Worm (Caenorhabditis elegans) whole organism, midembryonic: ENCODE results near the gene spc-2.

Source experiments
- T22C8.4 ChIP-seq: fragments of 200-800 bp; sonication (Bioruptor generic); IDR thresholded peaks from 2 replicates; pipeline ENCODE4 v1.3.6; 2022; ENCODE audit warnings: missing genetic modification characterization, missing compliant biosample characterization
- flt-1 ChIP-seq: fragments of 200-800 bp; sonication (Bioruptor generic); IDR thresholded peaks from 2 replicates; pipeline ENCODE4 v1.3.6; 2022; ENCODE audit warnings: missing genetic modification characterization, missing compliant biosample characterization
- med-1 ChIP-seq: sonication (generic microtip); optimal IDR thresholded peaks from 2 replicates; lab custom pipeline; 2017; ENCODE audit warnings: missing genetic modification characterization, mild to moderate bottlenecking, missing compliant biosample characterization, antibody characterized with exemption, missing genetic modification reagents; ENCODE audit not compliant: insufficient read depth
- ztf-23 ChIP-seq: fragments of 200-800 bp; sonication (Bioruptor generic); IDR thresholded peaks from 2 replicates; pipeline ENCODE4 v1.3.6; 2022; ENCODE audit warnings: missing genetic modification reagents, missing genetic modification characterization, missing compliant biosample characterization
- ztf-29 ChIP-seq: fragments of 200-800 bp; sonication (Bioruptor generic); IDR thresholded peaks from 2 replicates; pipeline ENCODE4 v1.3.6; 2022; ENCODE audit warnings: missing genetic modification reagents, missing genetic modification characterization, missing compliant biosample characterization

ce11 chrIII:8224769-8225168, 43.1 kb downstream of the spc-2 start, which contains the start of gene mob-4:
- TF ChIP-seq flt-1 (GFP tag; lab: Robert Waterston, UW) (no peak), med-1 (GFP tag; lab: Kevin White, UChicago) (no peak), ztf-23 (GFP tag; lab: Robert Waterston, UW) (no peak), ztf-29 (GFP tag; lab: Robert Waterston, UW) (no peak), T22C8.4 (no peak)
